Fruit fly (Drosophila melanogaster): ENCODE data around the gene Blos2.

DNA sequence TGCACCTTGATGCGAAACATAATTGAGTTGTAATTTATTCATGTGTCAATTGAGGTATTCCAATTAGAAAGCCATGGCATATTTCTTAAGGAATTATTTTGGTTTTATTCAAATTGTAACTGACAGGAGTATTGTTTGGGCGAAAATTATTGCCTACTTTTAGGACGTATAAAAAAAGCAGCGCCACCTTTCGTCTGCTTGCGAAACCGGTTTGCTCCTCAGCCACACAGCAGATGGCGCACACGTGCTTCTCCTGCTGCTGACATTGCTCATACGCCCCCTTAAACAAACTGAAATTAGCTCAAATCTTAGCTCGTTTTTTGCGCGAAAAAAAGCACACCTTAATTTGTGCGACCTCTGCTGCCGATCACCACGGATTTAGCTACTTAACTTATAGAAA is 13.5 kb upstream of the Blos2 start:
- TF ChIP-seq CG34367 (tag; optimal IDR thresholded peaks at IDR 0.05), result peak; percentile 29
- no peak for TF ChIP-seq CG17806 (tag; optimal IDR thresholded peaks at IDR 0.05)
- TF ChIP-seq CG8301 (tag; optimal IDR thresholded peaks at IDR 0.05), result no peak
- no peak for TF ChIP-seq CG13204 (GFP tag; optimal IDR thresholded peaks at IDR 0.05)
- TF ChIP-seq rn (GFP tag; IDR thresholded peaks at IDR 0.05), result no peak
- TF ChIP-seq Snoo (tag; optimal IDR thresholded peaks at IDR 0.05), result peak; percentile 68
- no peak for TF ChIP-seq fd96Ca (GFP tag; IDR thresholded peaks at IDR 0.05)
- peak; percentile 1 for TF ChIP-seq gl (tag; optimal IDR thresholded peaks at IDR 0.05)
- no peak for TF ChIP-seq EcR (GFP tag; optimal IDR thresholded peaks at IDR 0.05)

Measured in whole organism, pupa.